Worm (Caenorhabditis elegans): ENCODE data around the gene lido-12.

- TF ChIP-seq dao-5 (tag; optimal IDR thresholded peaks at IDR 0.05): no peak
- TF ChIP-seq him-1 (tag; optimal IDR thresholded peaks at IDR 0.05): no peak
- TF ChIP-seq W03F9.2 (tag; optimal IDR thresholded peaks at IDR 0.05): no peak
These were observed 40.3 kb downstream of the lido-12 start, which contains the start of gene sri-30 for ce11 chrII:3045875-3046274.
